Fruit fly (Drosophila melanogaster) whole organism, prepupa: ENCODE data around the gene lqf.

Source experiments
- Blimp-1 ChIP-seq: fragments of 200-800 bp; sonication (Bioruptor generic); optimal IDR thresholded peaks from 3 replicates; lab custom pipeline; 2017; ENCODE audit warnings: missing biosample characterization, missing genetic modification characterization, mild to moderate bottlenecking, moderate library complexity, missing genetic modification reagents
- CG10631 ChIP-seq: fragments of 200-800 bp; sonication (Bioruptor generic); optimal IDR thresholded peaks from 2 replicates; lab custom pipeline; 2016; ENCODE audit warnings: missing biosample characterization, missing genetic modification characterization
- CG11762 ChIP-seq: fragments of 200-800 bp; sonication (Bioruptor generic); optimal IDR thresholded peaks from 3 replicates; lab custom pipeline; 2016; ENCODE audit warnings: missing biosample characterization, missing genetic modification characterization; ENCODE audit not compliant: insufficient read depth
- CG11902 ChIP-seq: fragments of 200-800 bp; sonication (Bioruptor generic); optimal IDR thresholded peaks from 3 replicates; lab custom pipeline; 2016; ENCODE audit warnings: missing biosample characterization, missing genetic modification characterization
- CG15336 ChIP-seq: fragments of 200-800 bp; sonication (Bioruptor generic); IDR thresholded peaks from 2 replicates; pipeline ENCODE4 v1.3.6; 2022; ENCODE audit warnings: missing biosample characterization, missing genetic modification characterization
- CG1621 ChIP-seq: fragments of 200-800 bp; sonication (Bioruptor generic); optimal IDR thresholded peaks from 3 replicates; lab custom pipeline; 2018; ENCODE audit warnings: missing biosample characterization, mild to moderate bottlenecking, missing genetic modification characterization
- CG16779 ChIP-seq: fragments of 200-800 bp; sonication (Bioruptor generic); optimal IDR thresholded peaks from 3 replicates; lab custom pipeline; 2017; ENCODE audit warnings: missing biosample characterization, mild to moderate bottlenecking, missing genetic modification characterization
- CG3032 ChIP-seq: fragments of 200-800 bp; optimal IDR thresholded peaks from 2 replicates; lab custom pipeline; 2019; ENCODE audit warnings: missing biosample characterization, mild to moderate bottlenecking, missing genetic modification characterization, moderate library complexity
- CG31627 ChIP-seq: fragments of 200-800 bp; sonication (Bioruptor generic); optimal IDR thresholded peaks from 3 replicates; lab custom pipeline; 2016; ENCODE audit warnings: missing biosample characterization, missing genetic modification characterization
- CG32006 ChIP-seq: fragments of 200-800 bp; sonication (Bioruptor generic); optimal IDR thresholded peaks from 3 replicates; lab custom pipeline; 2017; ENCODE audit warnings: missing biosample characterization, mild to moderate bottlenecking, missing genetic modification characterization
- CG34406 ChIP-seq: fragments of 200-800 bp; sonication (Bioruptor generic); optimal IDR thresholded peaks from 3 replicates; lab custom pipeline; 2016; ENCODE audit warnings: missing biosample characterization, missing genetic modification characterization
- CG3919 ChIP-seq: fragments of 200-800 bp; sonication (Bioruptor generic); optimal IDR thresholded peaks from 3 replicates; lab custom pipeline; 2016; ENCODE audit warnings: missing biosample characterization, missing genetic modification characterization
- CG6163 ChIP-seq: fragments of 200-800 bp; sonication (Bioruptor generic); IDR thresholded peaks from 3 replicates; pipeline ENCODE4 v1.3.6; 2022; ENCODE audit warnings: missing biosample characterization, missing genetic modification characterization
- CG6276 ChIP-seq: fragments of 200-800 bp; sonication (Bioruptor generic); optimal IDR thresholded peaks from 2 replicates; lab custom pipeline; 2017; ENCODE audit warnings: missing biosample characterization, mild to moderate bottlenecking, missing genetic modification characterization
- CG6792 ChIP-seq: fragments of 200-800 bp; sonication (Bioruptor generic); optimal IDR thresholded peaks from 3 replicates; lab custom pipeline; 2016; ENCODE audit warnings: missing biosample characterization, missing genetic modification characterization
- CG6854 ChIP-seq: fragments of 200-800 bp; sonication (Bioruptor generic); optimal IDR thresholded peaks from 2 replicates; lab custom pipeline; 2017; ENCODE audit warnings: missing biosample characterization, mild to moderate bottlenecking, missing genetic modification characterization
- CG7368 ChIP-seq: fragments of 200-800 bp; sonication (Bioruptor generic); optimal IDR thresholded peaks from 3 replicates; lab custom pipeline; 2016; ENCODE audit warnings: missing biosample characterization, missing genetic modification characterization
- CG8119 ChIP-seq: fragments of 200-800 bp; sonication (Bioruptor generic); IDR thresholded peaks from 3 replicates; pipeline ENCODE4 v1.3.6; 2022; ENCODE audit warnings: missing biosample characterization, missing genetic modification characterization
- CG8319 ChIP-seq: fragments of 200-800 bp; sonication (Bioruptor generic); optimal IDR thresholded peaks from 3 replicates; lab custom pipeline; 2016; ENCODE audit warnings: missing biosample characterization, missing genetic modification characterization
- CG8632 ChIP-seq: fragments of 200-800 bp; sonication (Bioruptor generic); optimal IDR thresholded peaks from 3 replicates; lab custom pipeline; 2016; ENCODE audit warnings: missing biosample characterization, missing genetic modification characterization
- CG9139 ChIP-seq: fragments of 200-800 bp; sonication (Bioruptor generic); optimal IDR thresholded peaks from 3 replicates; lab custom pipeline; 2017; ENCODE audit warnings: missing biosample characterization, mild to moderate bottlenecking, missing genetic modification characterization
- Eip75B ChIP-seq: fragments of 200-800 bp; sonication (Bioruptor generic); optimal IDR thresholded peaks from 3 replicates; lab custom pipeline; 2016; ENCODE audit warnings: missing biosample characterization, missing genetic modification characterization
- Eip78C ChIP-seq: fragments of 200-800 bp; sonication (Bioruptor generic); peaks from one replicate; lab custom pipeline; 2016; ENCODE audit warnings: missing biosample characterization, missing genetic modification characterization
- Eip93F ChIP-seq: fragments of 200-800 bp; sonication (Bioruptor generic); optimal IDR thresholded peaks from 2 replicates; lab custom pipeline; 2016; ENCODE audit warnings: missing biosample characterization, mild to moderate bottlenecking, missing genetic modification characterization
- Ets21C ChIP-seq: fragments of 200-800 bp; sonication (Bioruptor generic); optimal IDR thresholded peaks from 3 replicates; lab custom pipeline; 2016; ENCODE audit warnings: missing biosample characterization, missing genetic modification characterization
- Gug ChIP-seq: fragments of 200-800 bp; sonication (Bioruptor generic); IDR thresholded peaks from 2 replicates; pipeline ENCODE4 v1.3.6; 2022; ENCODE audit warnings: missing biosample characterization, missing genetic modification characterization
- Hr39 ChIP-seq: fragments of 200-800 bp; sonication (Bioruptor generic); optimal IDR thresholded peaks from 2 replicates; lab custom pipeline; 2016; ENCODE audit warnings: missing biosample characterization, missing genetic modification characterization
- Hr4 ChIP-seq: fragments of 200-800 bp; sonication (Bioruptor generic); optimal IDR thresholded peaks from 3 replicates; lab custom pipeline; 2016; ENCODE audit warnings: missing biosample characterization, missing genetic modification characterization
- Met ChIP-seq: fragments of 200-800 bp; sonication (Bioruptor generic); optimal IDR thresholded peaks from 3 replicates; lab custom pipeline; 2016; ENCODE audit warnings: missing biosample characterization, missing genetic modification characterization
- OdsH ChIP-seq: fragments of 200-800 bp; sonication (Bioruptor generic); optimal IDR thresholded peaks from 3 replicates; lab custom pipeline; 2016; ENCODE audit warnings: missing biosample characterization, missing genetic modification characterization
- Smox ChIP-seq: fragments of 200-800 bp; sonication (Bioruptor generic); optimal IDR thresholded peaks from 3 replicates; lab custom pipeline; 2016; ENCODE audit warnings: missing biosample characterization, missing genetic modification characterization
- Sox102F ChIP-seq: fragments of 200-800 bp; sonication (Bioruptor generic); optimal IDR thresholded peaks from 2 replicates; lab custom pipeline; 2016; ENCODE audit warnings: missing biosample characterization, mild to moderate bottlenecking, missing genetic modification characterization
- Sox14 ChIP-seq: fragments of 200-800 bp; sonication (Bioruptor generic); optimal IDR thresholded peaks from 3 replicates; lab custom pipeline; 2016; ENCODE audit warnings: missing biosample characterization, missing genetic modification characterization
- achi ChIP-seq: fragments of 200-800 bp; sonication (Bioruptor generic); optimal IDR thresholded peaks from 3 replicates; lab custom pipeline; 2016; ENCODE audit warnings: missing biosample characterization, missing genetic modification characterization
- acj6 ChIP-seq: fragments of 200-800 bp; sonication (Bioruptor generic); optimal IDR thresholded peaks from 3 replicates; lab custom pipeline; 2016; ENCODE audit warnings: missing biosample characterization, missing genetic modification characterization
- cyc ChIP-seq: fragments of 200-800 bp; sonication (Bioruptor generic); optimal IDR thresholded peaks from 3 replicates; lab custom pipeline; 2016; ENCODE audit warnings: missing biosample characterization, missing genetic modification characterization
- dac ChIP-seq: fragments of 200-800 bp; sonication (Bioruptor generic); optimal IDR thresholded peaks from 2 replicates; lab custom pipeline; 2017; ENCODE audit warnings: missing biosample characterization, mild to moderate bottlenecking, missing genetic modification characterization
- dsx ChIP-seq: fragments of 200-800 bp; optimal IDR thresholded peaks from 3 replicates; lab custom pipeline; 2019; ENCODE audit warnings: missing biosample characterization, mild to moderate bottlenecking, missing genetic modification characterization, moderate library complexity; ENCODE audit not compliant: poor library complexity, severe bottlenecking
- eg ChIP-seq: fragments of 200-800 bp; sonication (Bioruptor generic); IDR thresholded peaks from 3 replicates; pipeline ENCODE4 v1.3.6; 2022; ENCODE audit warnings: missing biosample characterization, missing genetic modification characterization
- esn ChIP-seq: fragments of 200-800 bp; sonication (Bioruptor generic); optimal IDR thresholded peaks from 2 replicates; lab custom pipeline; 2016; ENCODE audit warnings: missing biosample characterization, mild to moderate bottlenecking, missing genetic modification characterization, moderate library complexity
- fd59A ChIP-seq: fragments of 200-800 bp; sonication (Bioruptor generic); optimal IDR thresholded peaks from 2 replicates; lab custom pipeline; 2017; ENCODE audit warnings: missing biosample characterization, mild to moderate bottlenecking, missing genetic modification characterization, missing genetic modification reagents
- fd85E ChIP-seq: fragments of 200-800 bp; sonication (Bioruptor generic); optimal IDR thresholded peaks from 3 replicates; lab custom pipeline; 2016; ENCODE audit warnings: missing biosample characterization, missing genetic modification characterization
- fkh ChIP-seq: fragments of 200-800 bp; sonication (Bioruptor generic); optimal IDR thresholded peaks from 3 replicates; lab custom pipeline; 2017; ENCODE audit warnings: missing biosample characterization, mild to moderate bottlenecking, missing genetic modification characterization, moderate library complexity
- net ChIP-seq: fragments of 200-800 bp; sonication (Bioruptor generic); optimal IDR thresholded peaks from 3 replicates; lab custom pipeline; 2016; ENCODE audit warnings: missing biosample characterization, missing genetic modification characterization
- pdm3 ChIP-seq: fragments of 200-800 bp; sonication (Bioruptor generic); optimal IDR thresholded peaks from 3 replicates; lab custom pipeline; 2016; ENCODE audit warnings: missing biosample characterization, missing genetic modification characterization
- salr ChIP-seq, 2 experiments: fragments of 200-800 bp; sonication (Bioruptor generic); optimal IDR thresholded peaks; 3 replicates each; lab custom pipeline; 2016 to 2018; ENCODE audit warnings: missing biosample characterization in 2 of 2, missing genetic modification characterization in 2 of 2, mild to moderate bottlenecking in 1 of 2
- ss ChIP-seq, 2 experiments: fragments of 200-800 bp; sonication (Bioruptor generic); optimal IDR thresholded peaks; 2 replicates in 1 of 2; 3 replicates in 1 of 2; lab custom pipeline; 2017 to 2018; ENCODE audit warnings: mild to moderate bottlenecking in 2 of 2, missing biosample characterization in 2 of 2, missing genetic modification characterization in 2 of 2, moderate library complexity in 1 of 2
- svp ChIP-seq: fragments of 200-800 bp; sonication (Bioruptor generic); peaks from one replicate; lab custom pipeline; 2016; ENCODE audit warnings: missing biosample characterization, missing genetic modification characterization
- topi ChIP-seq: fragments of 200-800 bp; sonication (Bioruptor generic); optimal IDR thresholded peaks from 3 replicates; lab custom pipeline; 2016; ENCODE audit warnings: missing biosample characterization, missing genetic modification characterization
- vri ChIP-seq: fragments of 200-800 bp; sonication (Bioruptor generic); optimal IDR thresholded peaks from 3 replicates; lab custom pipeline; 2016; ENCODE audit warnings: missing biosample characterization, mild to moderate bottlenecking, missing genetic modification characterization

Gene lqf

dm6 chr3L:7510414-7511384 lies 17.9 kb upstream of the lqf start, which contains the start of gene CG7546:
Gene CG7546, plus strand, starts transcription at chr3L:7510986.
- TF ChIP-seq cyc: peak; percentile 18
- 0 out of 3 replicates have a peak, but pooled peaks have one; percentile 16 for TF ChIP-seq CG8119 (GFP tag; lab: Robert Waterston, UW)
- no peak for TF ChIP-seq vri
- peak; percentile 92 for TF ChIP-seq achi (GFP tag; lab: Kevin White, UChicago)
- TF ChIP-seq CG7368 (GFP tag; lab: Kevin White, UChicago): peak; percentile 3
- peak; percentile 51 for TF ChIP-seq Sox14 (GFP tag; lab: Kevin White, UChicago)
- peak; percentile 41 for TF ChIP-seq esn
- TF ChIP-seq Sox102F (GFP tag; lab: Kevin White, UChicago): no peak
- no peak for TF ChIP-seq topi (GFP tag; lab: Kevin White, UChicago)
- TF ChIP-seq CG11902: no peak
- 0 out of 3 replicates have a peak, but pooled peaks have one; percentile 22 for TF ChIP-seq CG6163
- TF ChIP-seq svp (GFP tag; lab: Kevin White, UChicago): peak; percentile 99
- peak; percentile 82 for TF ChIP-seq Eip78C (GFP tag; lab: Kevin White, UChicago)
- TF ChIP-seq CG32006 (GFP tag; lab: Kevin White, UChicago): peak; percentile 52
- TF ChIP-seq CG3919: peak; percentile 33
- no peak for TF ChIP-seq Hr39 (GFP tag; lab: Kevin White, UChicago)
- no peak for TF ChIP-seq CG15336 (GFP tag; lab: Robert Waterston, UW)
- TF ChIP-seq fd59A: no peak
- TF ChIP-seq Hr4 (GFP tag; lab: Kevin White, UChicago): peak; percentile 26
- TF ChIP-seq CG10631 (GFP tag; lab: Kevin White, UChicago): peak; percentile 44
- TF ChIP-seq CG16779: no peak
- TF ChIP-seq dsx (GFP tag; lab: Kevin White, UChicago): no peak
- TF ChIP-seq Met: no peak
- no peak for TF ChIP-seq Gug (GFP tag; lab: Robert Waterston, UW)
- TF ChIP-seq Blimp-1 (GFP tag; lab: Kevin White, UChicago): no peak
- TF ChIP-seq CG31627 (GFP tag; lab: Kevin White, UChicago): peak; percentile 47
- TF ChIP-seq OdsH (GFP tag; lab: Kevin White, UChicago): no peak
- no peak for TF ChIP-seq CG6276 (GFP tag; lab: Kevin White, UChicago)
- peak; percentile 34; the same call in 1 of the 3 replicates for TF ChIP-seq eg (GFP tag; lab: Robert Waterston, UW)
- TF ChIP-seq dac (GFP tag; lab: Kevin White, UChicago): peak; percentile 12
- no peak for TF ChIP-seq pdm3
- no peak for TF ChIP-seq Eip93F
- no peak for TF ChIP-seq Smox (GFP tag; lab: Kevin White, UChicago)
- TF ChIP-seq fkh (GFP tag; lab: Kevin White, UChicago): no peak
- TF ChIP-seq CG8319 (GFP tag; lab: Kevin White, UChicago): no peak
- TF ChIP-seq CG6854 (GFP tag; lab: Kevin White, UChicago): no peak
- TF ChIP-seq Eip75B: no peak
- peak; percentile 15 for TF ChIP-seq CG8632
- no peak for TF ChIP-seq net (GFP tag; lab: Kevin White, UChicago)
- no peak for TF ChIP-seq CG9139 (GFP tag; lab: Kevin White, UChicago)
- no peak for TF ChIP-seq fd85E (GFP tag; lab: Kevin White, UChicago)
- TF ChIP-seq Ets21C (GFP tag; lab: Kevin White, UChicago): peak; percentile 11
- TF ChIP-seq acj6 (GFP tag; lab: Kevin White, UChicago): peak; percentile 41
- peak in 1 of 2 experiments; percentile 54 for TF ChIP-seq salr (GFP tag; optimal IDR thresholded peaks at IDR 0.05; lab: Kevin White, UChicago)
- peak; percentile 25 for TF ChIP-seq CG3032 (tag; lab: Kevin White, UChicago)
- peak; percentile 24 for TF ChIP-seq CG34406 (GFP tag; lab: Kevin White, UChicago)
- no peak for TF ChIP-seq CG11762
- peak in 1 of 2 experiments; percentile 26 for TF ChIP-seq ss (GFP tag; optimal IDR thresholded peaks at IDR 0.05; lab: Kevin White, UChicago)
- TF ChIP-seq CG6792 (GFP tag; lab: Kevin White, UChicago): no peak
- peak; percentile 66 for TF ChIP-seq CG1621 (tag; lab: Kevin White, UChicago)
